Fruit fly (Drosophila melanogaster): Measurements from ENCODE around the gene Wdr37.

Wdr37 gene

DNA sequence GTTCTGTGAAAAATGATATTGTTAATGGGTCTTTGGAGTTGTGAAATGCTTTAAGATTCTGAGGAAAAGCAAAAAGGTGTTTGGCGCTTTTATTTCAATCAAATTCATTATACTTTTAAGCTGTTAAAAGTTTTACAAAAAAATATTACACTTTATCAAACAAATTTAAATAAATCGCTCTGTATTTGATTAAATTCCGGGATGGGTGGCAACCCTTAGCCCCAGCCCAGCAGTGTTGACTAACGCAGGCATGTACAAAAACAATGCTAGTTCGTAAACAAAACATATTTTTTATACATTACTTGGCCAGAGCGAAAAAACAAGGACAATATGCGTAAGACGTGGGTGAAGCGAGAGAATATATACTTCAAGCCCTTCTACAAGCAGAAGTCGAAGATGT is 2.2 kb upstream of the Wdr37 start, which contains the start of gene CG7685 (continued):
- peak; percentile 66 for TF ChIP-seq Ets97D (GFP tag; optimal IDR thresholded peaks at IDR 0.05)
- TF ChIP-seq CG14667 (GFP tag; IDR thresholded peaks at IDR 0.05), result no peak
- no peak for TF ChIP-seq hb (GFP tag; IDR thresholded peaks at IDR 0.05; ENCODE audit: partially characterized antibody)
- peak; percentile 21; the same call in 1 of the 2 replicates for TF ChIP-seq unc-4 (GFP tag; IDR thresholded peaks at IDR 0.05; ENCODE audit: partially characterized antibody)
- no peak for TF ChIP-seq dimm (GFP tag; IDR thresholded peaks at IDR 0.05)
- TF ChIP-seq run (tag; optimal IDR thresholded peaks at IDR 0.05), result no peak
- no peak for TF ChIP-seq gt (GFP tag; IDR thresholded peaks at IDR 0.05)
- peak; percentile 20 for TF ChIP-seq CG1792 (GFP tag; optimal IDR thresholded peaks at IDR 0.05)
- TF ChIP-seq CG30020 (tag; optimal IDR thresholded peaks at IDR 0.05), result peak; percentile 32
- TF ChIP-seq CG17802 (tag; optimal IDR thresholded peaks at IDR 0.05), result peak; percentile 18
- no peak for TF ChIP-seq C15 (GFP tag; IDR thresholded peaks at IDR 0.05)
- peak; percentile 52 for TF ChIP-seq CG10979 (tag; optimal IDR thresholded peaks at IDR 0.05)
- no peak for TF ChIP-seq Dfd (GFP tag; optimal IDR thresholded peaks at IDR 0.05)
- TF ChIP-seq CG2129 (GFP tag; IDR thresholded peaks at IDR 0.05; ENCODE audit: partially characterized antibody), result no peak
- TF ChIP-seq Dad (GFP tag; optimal IDR thresholded peaks at IDR 0.05), result peak; percentile 50
- TF ChIP-seq crp (GFP tag; optimal IDR thresholded peaks at IDR 0.05), result peak in 1 of 2 experiments; percentile 60
- no peak for TF ChIP-seq danr (GFP tag; IDR thresholded peaks at IDR 0.05)
- peak; percentile 18 for TF ChIP-seq CG3838 (GFP tag; optimal IDR thresholded peaks at IDR 0.05)
- peak; percentile 72 for TF ChIP-seq gem (tag; optimal IDR thresholded peaks at IDR 0.05)
- TF ChIP-seq row (GFP tag; IDR thresholded peaks at IDR 0.05), result peak; percentile 85
- peak; percentile 56 for TF ChIP-seq Hsf (GFP tag; optimal IDR thresholded peaks at IDR 0.05)
- peak; percentile 59 for TF ChIP-seq CG17829 (tag; optimal IDR thresholded peaks at IDR 0.05)
- peak; percentile 77 for TF ChIP-seq CG7987 (GFP tag; optimal IDR thresholded peaks at IDR 0.05)
- peak; percentile 14 for TF ChIP-seq slp2 (GFP tag; optimal IDR thresholded peaks at IDR 0.05)
- 0 out of 3 replicates have a peak, but pooled peaks have one; percentile 6 for TF ChIP-seq Opbp (GFP tag; IDR thresholded peaks at IDR 0.05; ENCODE audit: partially characterized antibody)
- TF ChIP-seq tap (tag; optimal IDR thresholded peaks at IDR 0.05), result peak; percentile 36
- TF ChIP-seq dpn (GFP tag; optimal IDR thresholded peaks at IDR 0.05), result peak; percentile 65 to 66
- TF ChIP-seq chinmo (GFP tag; IDR thresholded peaks at IDR 0.05; ENCODE audit: partially characterized antibody), result no peak
- peak; percentile 67 for TF ChIP-seq CG9817 (tag; optimal IDR thresholded peaks at IDR 0.05)
- TF ChIP-seq CG8290 (GFP tag; optimal IDR thresholded peaks at IDR 0.05), result peak; percentile 65
- peak in 1 of 2 experiments; percentile 81 for TF ChIP-seq CG8290 (tag; optimal IDR thresholded peaks at IDR 0.05)
- TF ChIP-seq scrt (GFP tag; optimal IDR thresholded peaks at IDR 0.05), result peak; percentile 48
- no peak for TF ChIP-seq pb (GFP tag; optimal IDR thresholded peaks at IDR 0.05)
- peak; percentile 58 for TF ChIP-seq D19A (tag; optimal IDR thresholded peaks at IDR 0.05)
- TF ChIP-seq CG9609 (GFP tag; optimal IDR thresholded peaks at IDR 0.05), result peak; percentile 53
- TF ChIP-seq HLH4C (GFP tag; IDR thresholded peaks at IDR 0.05; ENCODE audit: partially characterized antibody), result no peak
- TF ChIP-seq repo (GFP tag; optimal IDR thresholded peaks at IDR 0.05), result peak; percentile 63
- TF ChIP-seq shn (GFP tag; optimal IDR thresholded peaks at IDR 0.05), result peak; percentile 34
- no peak; the same call in 1 of the 2 replicates for TF ChIP-seq Ada2b (GFP tag; IDR thresholded peaks at IDR 0.05)
- no peak for TF ChIP-seq CG8478 (optimal IDR thresholded peaks at IDR 0.05)
- TF ChIP-seq lbe (GFP tag; optimal IDR thresholded peaks at IDR 0.05), result peak; percentile 74
- peak; percentile 58; the same call in 1 of the 3 replicates for TF ChIP-seq CG17361 (GFP tag; IDR thresholded peaks at IDR 0.05)
- TF ChIP-seq jumu (GFP tag; optimal IDR thresholded peaks at IDR 0.05), result peak; percentile 37
- peak; percentile 18 for TF ChIP-seq Asciz (GFP tag; optimal IDR thresholded peaks at IDR 0.05)
- peak; percentile 65 for TF ChIP-seq sug (tag; optimal IDR thresholded peaks at IDR 0.05)
- TF ChIP-seq Usf (GFP tag; optimal IDR thresholded peaks at IDR 0.05), result no peak
- TF ChIP-seq Antp (GFP tag; optimal IDR thresholded peaks at IDR 0.05), result peak; percentile 49
- TF ChIP-seq CG8765 (GFP tag; IDR thresholded peaks at IDR 0.05), result no peak
- peak; percentile 64 for TF ChIP-seq CG31441 (GFP tag; IDR thresholded peaks at IDR 0.05)
- TF ChIP-seq Mes4 (GFP tag; optimal IDR thresholded peaks at IDR 0.05), result peak; percentile 8
- peak; percentile 63 for TF ChIP-seq trem (tag; optimal IDR thresholded peaks at IDR 0.05)
